Worm (Caenorhabditis elegans): ENCODE data around the gene scl-27.

- TF ChIP-seq ceh-58 (GFP tag; IDR thresholded peaks at IDR 0.05) (no peak), him-1 (tag; optimal IDR thresholded peaks at IDR 0.05) (no peak), snpc-4 (GFP tag; optimal IDR thresholded peaks at IDR 0.05) (no peak), snpc-4 (tag; optimal IDR thresholded peaks at IDR 0.05) (no peak), bed-1 (GFP tag; IDR thresholded peaks at IDR 0.05) (no peak), mes-4 (tag; optimal IDR thresholded peaks at IDR 0.05) (no peak), ama-1 (optimal IDR thresholded peaks at IDR 0.05) (no peak), ama-1 (GFP tag; optimal IDR thresholded peaks at IDR 0.05) (no peak), ztf-25 (GFP tag; IDR thresholded peaks at IDR 0.05) (no peak)
Observed at ce11 chrV:414630-415029, 14.8 kb downstream of the scl-27 start, which contains the start of gene dod-19.
